Fruit fly (Drosophila melanogaster) whole organism, prepupa: ENCODE data around the gene Ldh.

Experiments
- CG10631 ChIP-seq: fragments of 200-800 bp; sonication (Bioruptor generic); optimal IDR thresholded peaks from 2 replicates; lab custom pipeline; 2016; ENCODE audit warnings: missing biosample characterization, missing genetic modification characterization
- CG10669 ChIP-seq: fragments of 200-800 bp; sonication (Bioruptor generic); optimal IDR thresholded peaks from 3 replicates; lab custom pipeline; 2018; ENCODE audit warnings: missing biosample characterization, mild to moderate bottlenecking, missing genetic modification characterization, moderate library complexity
- CG11294 ChIP-seq: fragments of 200-800 bp; sonication (Bioruptor generic); IDR thresholded peaks from 2 replicates; pipeline ENCODE4 v1.3.6; 2022; ENCODE audit warnings: missing biosample characterization, missing genetic modification characterization
- CG15336 ChIP-seq: fragments of 200-800 bp; sonication (Bioruptor generic); IDR thresholded peaks from 2 replicates; pipeline ENCODE4 v1.3.6; 2022; ENCODE audit warnings: missing biosample characterization, missing genetic modification characterization
- CG1621 ChIP-seq: fragments of 200-800 bp; sonication (Bioruptor generic); optimal IDR thresholded peaks from 3 replicates; lab custom pipeline; 2018; ENCODE audit warnings: missing biosample characterization, mild to moderate bottlenecking, missing genetic modification characterization
- CG3032 ChIP-seq: fragments of 200-800 bp; optimal IDR thresholded peaks from 2 replicates; lab custom pipeline; 2019; ENCODE audit warnings: missing biosample characterization, mild to moderate bottlenecking, missing genetic modification characterization, moderate library complexity
- CG31627 ChIP-seq: fragments of 200-800 bp; sonication (Bioruptor generic); optimal IDR thresholded peaks from 3 replicates; lab custom pipeline; 2016; ENCODE audit warnings: missing biosample characterization, missing genetic modification characterization
- CG34406 ChIP-seq: fragments of 200-800 bp; sonication (Bioruptor generic); optimal IDR thresholded peaks from 3 replicates; lab custom pipeline; 2016; ENCODE audit warnings: missing biosample characterization, missing genetic modification characterization
- CG6163 ChIP-seq: fragments of 200-800 bp; sonication (Bioruptor generic); IDR thresholded peaks from 3 replicates; pipeline ENCODE4 v1.3.6; 2022; ENCODE audit warnings: missing biosample characterization, missing genetic modification characterization
- CG6276 ChIP-seq: fragments of 200-800 bp; sonication (Bioruptor generic); optimal IDR thresholded peaks from 2 replicates; lab custom pipeline; 2017; ENCODE audit warnings: missing biosample characterization, mild to moderate bottlenecking, missing genetic modification characterization
- CG6808 ChIP-seq: fragments of 200-800 bp; sonication (Bioruptor generic); optimal IDR thresholded peaks from 3 replicates; lab custom pipeline; 2017; ENCODE audit warnings: missing biosample characterization, missing genetic modification characterization, mild to moderate bottlenecking, moderate library complexity, missing genetic modification reagents
- CG7368 ChIP-seq: fragments of 200-800 bp; sonication (Bioruptor generic); optimal IDR thresholded peaks from 3 replicates; lab custom pipeline; 2016; ENCODE audit warnings: missing biosample characterization, missing genetic modification characterization
- CG8119 ChIP-seq: fragments of 200-800 bp; sonication (Bioruptor generic); IDR thresholded peaks from 3 replicates; pipeline ENCODE4 v1.3.6; 2022; ENCODE audit warnings: missing biosample characterization, missing genetic modification characterization
- CG8319 ChIP-seq: fragments of 200-800 bp; sonication (Bioruptor generic); optimal IDR thresholded peaks from 3 replicates; lab custom pipeline; 2016; ENCODE audit warnings: missing biosample characterization, missing genetic modification characterization
- CG8632 ChIP-seq: fragments of 200-800 bp; sonication (Bioruptor generic); optimal IDR thresholded peaks from 3 replicates; lab custom pipeline; 2016; ENCODE audit warnings: missing biosample characterization, missing genetic modification characterization
- CG9139 ChIP-seq: fragments of 200-800 bp; sonication (Bioruptor generic); optimal IDR thresholded peaks from 3 replicates; lab custom pipeline; 2017; ENCODE audit warnings: missing biosample characterization, mild to moderate bottlenecking, missing genetic modification characterization
- Eip75B ChIP-seq: fragments of 200-800 bp; sonication (Bioruptor generic); optimal IDR thresholded peaks from 3 replicates; lab custom pipeline; 2016; ENCODE audit warnings: missing biosample characterization, missing genetic modification characterization
- Eip78C ChIP-seq: fragments of 200-800 bp; sonication (Bioruptor generic); peaks from one replicate; lab custom pipeline; 2016; ENCODE audit warnings: missing biosample characterization, missing genetic modification characterization
- Eip93F ChIP-seq: fragments of 200-800 bp; sonication (Bioruptor generic); optimal IDR thresholded peaks from 2 replicates; lab custom pipeline; 2016; ENCODE audit warnings: missing biosample characterization, mild to moderate bottlenecking, missing genetic modification characterization
- Ets21C ChIP-seq: fragments of 200-800 bp; sonication (Bioruptor generic); optimal IDR thresholded peaks from 3 replicates; lab custom pipeline; 2016; ENCODE audit warnings: missing biosample characterization, missing genetic modification characterization
- Ets96B ChIP-seq: fragments of 200-800 bp; optimal IDR thresholded peaks from 2 replicates; lab custom pipeline; 2019; ENCODE audit warnings: missing biosample characterization, mild to moderate bottlenecking, missing genetic modification characterization, moderate library complexity
- Gug ChIP-seq: fragments of 200-800 bp; sonication (Bioruptor generic); IDR thresholded peaks from 2 replicates; pipeline ENCODE4 v1.3.6; 2022; ENCODE audit warnings: missing biosample characterization, missing genetic modification characterization
- Hr39 ChIP-seq: fragments of 200-800 bp; sonication (Bioruptor generic); optimal IDR thresholded peaks from 2 replicates; lab custom pipeline; 2016; ENCODE audit warnings: missing biosample characterization, missing genetic modification characterization
- Lpt ChIP-seq: fragments of 200-800 bp; sonication (Bioruptor generic); optimal IDR thresholded peaks from 3 replicates; lab custom pipeline; 2016; ENCODE audit warnings: missing biosample characterization, missing genetic modification characterization
- Met ChIP-seq: fragments of 200-800 bp; sonication (Bioruptor generic); optimal IDR thresholded peaks from 3 replicates; lab custom pipeline; 2016; ENCODE audit warnings: missing biosample characterization, missing genetic modification characterization
- OdsH ChIP-seq: fragments of 200-800 bp; sonication (Bioruptor generic); optimal IDR thresholded peaks from 3 replicates; lab custom pipeline; 2016; ENCODE audit warnings: missing biosample characterization, missing genetic modification characterization
- Smox ChIP-seq: fragments of 200-800 bp; sonication (Bioruptor generic); optimal IDR thresholded peaks from 3 replicates; lab custom pipeline; 2016; ENCODE audit warnings: missing biosample characterization, missing genetic modification characterization
- Sox102F ChIP-seq: fragments of 200-800 bp; sonication (Bioruptor generic); optimal IDR thresholded peaks from 2 replicates; lab custom pipeline; 2016; ENCODE audit warnings: missing biosample characterization, mild to moderate bottlenecking, missing genetic modification characterization
- Sox14 ChIP-seq: fragments of 200-800 bp; sonication (Bioruptor generic); optimal IDR thresholded peaks from 3 replicates; lab custom pipeline; 2016; ENCODE audit warnings: missing biosample characterization, missing genetic modification characterization
- Sox15 ChIP-seq: fragments of 200-800 bp; sonication (Bioruptor generic); optimal IDR thresholded peaks from 3 replicates; lab custom pipeline; 2016; ENCODE audit warnings: missing biosample characterization, missing genetic modification characterization
- achi ChIP-seq: fragments of 200-800 bp; sonication (Bioruptor generic); optimal IDR thresholded peaks from 3 replicates; lab custom pipeline; 2016; ENCODE audit warnings: missing biosample characterization, missing genetic modification characterization
- acj6 ChIP-seq: fragments of 200-800 bp; sonication (Bioruptor generic); optimal IDR thresholded peaks from 3 replicates; lab custom pipeline; 2016; ENCODE audit warnings: missing biosample characterization, missing genetic modification characterization
- cyc ChIP-seq: fragments of 200-800 bp; sonication (Bioruptor generic); optimal IDR thresholded peaks from 3 replicates; lab custom pipeline; 2016; ENCODE audit warnings: missing biosample characterization, missing genetic modification characterization
- dac ChIP-seq: fragments of 200-800 bp; sonication (Bioruptor generic); optimal IDR thresholded peaks from 2 replicates; lab custom pipeline; 2017; ENCODE audit warnings: missing biosample characterization, mild to moderate bottlenecking, missing genetic modification characterization
- dsx ChIP-seq: fragments of 200-800 bp; optimal IDR thresholded peaks from 3 replicates; lab custom pipeline; 2019; ENCODE audit warnings: missing biosample characterization, mild to moderate bottlenecking, missing genetic modification characterization, moderate library complexity; ENCODE audit not compliant: poor library complexity, severe bottlenecking
- eg ChIP-seq: fragments of 200-800 bp; sonication (Bioruptor generic); IDR thresholded peaks from 3 replicates; pipeline ENCODE4 v1.3.6; 2022; ENCODE audit warnings: missing biosample characterization, missing genetic modification characterization
- esn ChIP-seq: fragments of 200-800 bp; sonication (Bioruptor generic); optimal IDR thresholded peaks from 2 replicates; lab custom pipeline; 2016; ENCODE audit warnings: missing biosample characterization, mild to moderate bottlenecking, missing genetic modification characterization, moderate library complexity
- fd59A ChIP-seq: fragments of 200-800 bp; sonication (Bioruptor generic); optimal IDR thresholded peaks from 2 replicates; lab custom pipeline; 2017; ENCODE audit warnings: missing biosample characterization, mild to moderate bottlenecking, missing genetic modification characterization, missing genetic modification reagents
- fd85E ChIP-seq: fragments of 200-800 bp; sonication (Bioruptor generic); optimal IDR thresholded peaks from 3 replicates; lab custom pipeline; 2016; ENCODE audit warnings: missing biosample characterization, missing genetic modification characterization
- fkh ChIP-seq: fragments of 200-800 bp; sonication (Bioruptor generic); optimal IDR thresholded peaks from 3 replicates; lab custom pipeline; 2017; ENCODE audit warnings: missing biosample characterization, mild to moderate bottlenecking, missing genetic modification characterization, moderate library complexity
- lz ChIP-seq: fragments of 200-800 bp; sonication (Bioruptor generic); optimal IDR thresholded peaks from 3 replicates; lab custom pipeline; 2016; ENCODE audit warnings: missing biosample characterization, missing genetic modification characterization
- pdm3 ChIP-seq: fragments of 200-800 bp; sonication (Bioruptor generic); optimal IDR thresholded peaks from 3 replicates; lab custom pipeline; 2016; ENCODE audit warnings: missing biosample characterization, missing genetic modification characterization
- salr ChIP-seq, 2 experiments: fragments of 200-800 bp; sonication (Bioruptor generic); optimal IDR thresholded peaks; 3 replicates each; lab custom pipeline; 2016 to 2018; ENCODE audit warnings: missing biosample characterization in 2 of 2, missing genetic modification characterization in 2 of 2, mild to moderate bottlenecking in 1 of 2
- spab ChIP-seq: fragments of 200-800 bp; sonication (Bioruptor generic); optimal IDR thresholded peaks from 2 replicates; lab custom pipeline; 2017; ENCODE audit warnings: missing biosample characterization, mild to moderate bottlenecking, missing genetic modification characterization, missing genetic modification reagents
- svp ChIP-seq: fragments of 200-800 bp; sonication (Bioruptor generic); peaks from one replicate; lab custom pipeline; 2016; ENCODE audit warnings: missing biosample characterization, missing genetic modification characterization
- topi ChIP-seq: fragments of 200-800 bp; sonication (Bioruptor generic); optimal IDR thresholded peaks from 3 replicates; lab custom pipeline; 2016; ENCODE audit warnings: missing biosample characterization, missing genetic modification characterization

Gene Ldh

DNA sequence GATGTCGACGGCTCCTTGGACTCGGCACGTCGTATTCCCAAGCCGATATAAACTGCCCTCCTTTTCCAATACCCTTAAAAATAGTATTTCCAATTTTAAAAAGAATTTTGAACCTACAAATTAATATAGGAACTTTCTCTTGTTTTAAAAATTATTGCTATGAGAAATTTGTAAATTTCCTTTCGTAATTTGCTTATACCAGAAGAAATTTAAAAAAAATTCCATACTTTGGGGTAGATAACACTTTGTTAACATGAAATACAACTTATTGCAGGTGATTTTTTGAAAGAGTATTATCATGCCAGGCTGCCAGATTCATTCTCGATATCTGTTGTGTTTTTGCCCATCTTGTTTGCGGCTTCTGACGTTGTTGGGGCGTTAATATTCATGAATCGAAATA, 40.0 kb upstream of the Ldh start:
- TF ChIP-seq eg (no peak), Eip78C (GFP tag; lab: Kevin White, UChicago) (peak; percentile 77), Hr39 (peak; percentile 22), CG31627 (GFP tag; lab: Kevin White, UChicago) (peak; percentile 21), Eip75B (GFP tag; lab: Kevin White, UChicago) (peak; percentile 3), Met (peak; percentile 69), pdm3 (GFP tag; lab: Kevin White, UChicago) (peak; percentile 25), spab (GFP tag; lab: Kevin White, UChicago) (no peak), Smox (GFP tag; lab: Kevin White, UChicago) (peak; percentile 39), Ets21C (GFP tag; lab: Kevin White, UChicago) (peak; percentile 34), CG1621 (tag; lab: Kevin White, UChicago) (no peak), OdsH (GFP tag; lab: Kevin White, UChicago) (peak; percentile 8), achi (peak; percentile 11), svp (GFP tag; lab: Kevin White, UChicago) (peak; percentile 78), CG9139 (GFP tag; lab: Kevin White, UChicago) (no peak), CG8119 (no peak), esn (GFP tag; lab: Kevin White, UChicago) (peak; percentile 48), lz (GFP tag; lab: Kevin White, UChicago) (peak; percentile 41), CG8632 (GFP tag; lab: Kevin White, UChicago) (peak; percentile 8), cyc (peak; percentile 27), topi (GFP tag; lab: Kevin White, UChicago) (peak; percentile 35), acj6 (GFP tag; lab: Kevin White, UChicago) (peak; percentile 15), fkh (GFP tag; lab: Kevin White, UChicago) (no peak), Sox102F (GFP tag; lab: Kevin White, UChicago) (peak; percentile 32)

dm6 chr3L:6296611-6297010, 34.1 kb upstream of the Ldh start:
- TF ChIP-seq CG15336 (GFP tag; lab: Robert Waterston, UW) (no peak), svp (GFP tag; lab: Kevin White, UChicago) (peak; percentile 55), Eip78C (GFP tag; lab: Kevin White, UChicago) (peak; percentile 2), CG6276 (GFP tag; lab: Kevin White, UChicago) (no peak), CG6808 (GFP tag; lab: Kevin White, UChicago) (no peak), Eip93F (GFP tag; lab: Kevin White, UChicago) (no peak), topi (GFP tag; lab: Kevin White, UChicago) (no peak), CG34406 (no peak), pdm3 (GFP tag; lab: Kevin White, UChicago) (no peak), CG10669 (GFP tag; lab: Kevin White, UChicago) (no peak), Sox15 (GFP tag; lab: Kevin White, UChicago) (no peak)

dm6 chr3L:6285412-6285811, 22.9 kb upstream of the Ldh start:
- peak; percentile 38 for TF ChIP-seq Smox (GFP tag; lab: Kevin White, UChicago)
- TF ChIP-seq acj6 (GFP tag; lab: Kevin White, UChicago), result peak; percentile 57
- TF ChIP-seq achi, result peak; percentile 52
- peak; percentile 59 for TF ChIP-seq OdsH (GFP tag; lab: Kevin White, UChicago)
- TF ChIP-seq Gug (GFP tag; lab: Robert Waterston, UW), result no peak
- peak; percentile 29 for TF ChIP-seq CG7368 (GFP tag; lab: Kevin White, UChicago)
- TF ChIP-seq CG6276 (GFP tag; lab: Kevin White, UChicago), result peak; percentile 12
- TF ChIP-seq Sox15 (GFP tag; lab: Kevin White, UChicago), result no peak
- TF ChIP-seq dsx (GFP tag; lab: Kevin White, UChicago), result peak; percentile 50
- no peak for TF ChIP-seq Eip93F (GFP tag; lab: Kevin White, UChicago)
- peak; percentile 29 for TF ChIP-seq CG10631 (GFP tag; lab: Kevin White, UChicago)
- peak; percentile 74 for TF ChIP-seq CG6163 (GFP tag; lab: Robert Waterston, UW)
- peak; percentile 59 for TF ChIP-seq CG6808 (GFP tag; lab: Kevin White, UChicago)
- TF ChIP-seq Sox14, result peak; percentile 48
- TF ChIP-seq topi (GFP tag; lab: Kevin White, UChicago), result peak; percentile 38
- TF ChIP-seq salr (GFP tag; optimal IDR thresholded peaks at IDR 0.05; lab: Kevin White, UChicago), result peak in 1 of 2 experiments; percentile 46
- no peak for TF ChIP-seq dac
- peak; percentile 61 for TF ChIP-seq CG10669 (GFP tag; lab: Kevin White, UChicago)
- peak; percentile 67 for TF ChIP-seq CG3032 (tag; lab: Kevin White, UChicago)
- TF ChIP-seq CG11294, result no peak
- no peak for TF ChIP-seq CG8319
- peak; percentile 43 for TF ChIP-seq lz (GFP tag; lab: Kevin White, UChicago)
- TF ChIP-seq Ets96B, result peak; percentile 58
- TF ChIP-seq Lpt (GFP tag; lab: Kevin White, UChicago), result peak; percentile 10
- TF ChIP-seq fd59A, result peak; percentile 54
- TF ChIP-seq Eip78C (GFP tag; lab: Kevin White, UChicago), result peak; percentile 83
- TF ChIP-seq CG9139 (GFP tag; lab: Kevin White, UChicago), result peak; percentile 4
- TF ChIP-seq esn (GFP tag; lab: Kevin White, UChicago), result peak; percentile 65
- no peak for TF ChIP-seq fd85E (GFP tag; lab: Kevin White, UChicago)
- peak; percentile 49 for TF ChIP-seq Eip75B (GFP tag; lab: Kevin White, UChicago)
